4 worm cellular contexts compared by ENCODE assay signal in the genomic region with DNA sequence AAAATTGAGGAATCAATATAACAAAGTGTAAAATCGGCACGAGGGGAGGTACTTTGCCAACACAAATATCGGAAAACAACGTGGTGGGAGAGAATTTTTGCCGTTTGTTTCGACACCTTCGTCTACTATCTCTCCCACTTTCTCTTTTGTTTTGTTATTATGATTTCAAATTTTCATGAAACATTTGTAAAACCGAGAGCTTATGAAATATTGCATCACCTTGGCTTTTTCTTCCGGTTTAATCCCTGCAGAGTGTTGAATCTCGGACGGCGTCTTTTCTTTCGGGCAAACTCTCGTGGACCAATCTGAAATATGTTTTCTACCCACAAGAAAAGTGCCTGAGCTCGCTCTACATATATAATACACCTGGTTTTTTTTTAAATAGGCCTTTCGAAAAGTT.
TF ChIP-seq lines count a peak whose summit lies in the region.

No protein-coding gene starts in this region.

TF ChIP-seq in whole organism, L1 larva, 84 proteins besides CTCF, POLR2A, EP300 and RAD21:
- TF ChIP-seq skn-1 (tag; optimal IDR thresholded peaks at IDR 0.05; lab: Kevin White, UChicago) (peak; percentile 69), swsn-7 (tag; optimal IDR thresholded peaks at IDR 0.05; lab: Kevin White, UChicago) (no peak), grh-1 (GFP tag; IDR thresholded peaks at IDR 0.05; lab: Robert Waterston, UW) (no peak)

TF ChIP-seq in whole organism, L2 larva, 48 proteins besides CTCF, POLR2A, EP300 and RAD21:
- peak; percentile 93 for TF ChIP-seq nhr-129 (tag; optimal IDR thresholded peaks at IDR 0.05; lab: Kevin White, UChicago)
- TF ChIP-seq lin-11 (tag; optimal IDR thresholded peaks at IDR 0.05; lab: Kevin White, UChicago), result no peak

TF ChIP-seq in whole organism, L4 larva, 104 proteins besides CTCF, POLR2A, EP300 and RAD21:
- TF ChIP-seq zip-2 (tag; optimal IDR thresholded peaks at IDR 0.05; lab: Kevin White, UChicago) (peak; percentile 96), nhr-11 (tag; optimal IDR thresholded peaks at IDR 0.05; lab: Kevin White, UChicago) (no peak), php-3 (GFP tag; IDR thresholded peaks at IDR 0.05; lab: Robert Waterston, UW) (no peak)

TF ChIP-seq in whole organism, young adult, 124 proteins besides CTCF, POLR2A, EP300 and RAD21:
- TF ChIP-seq cebp-1 (GFP tag; IDR thresholded peaks at IDR 0.05; lab: Robert Waterston, UW) (0 out of 2 replicates have a peak, but pooled peaks have one; percentile 51), cebp-1 (tag; optimal IDR thresholded peaks at IDR 0.05; lab: Kevin White, UChicago) (peak; percentile 73), nfya-2 (GFP tag; IDR thresholded peaks at IDR 0.05; lab: Robert Waterston, UW) (no peak), sdz-38 (tag; optimal IDR thresholded peaks at IDR 0.05; lab: Kevin White, UChicago) (no peak), zfh-2 (GFP tag; conservative IDR thresholded peaks at IDR 0.05; lab: Robert Waterston, UW) (no peak), T07F8.4 (tag; optimal IDR thresholded peaks at IDR 0.05; lab: Kevin White, UChicago) (no peak), unc-130 (GFP tag; optimal IDR thresholded peaks at IDR 0.05; lab: Kevin White, UChicago) (no peak), F57A8.1 (GFP tag; optimal IDR thresholded peaks at IDR 0.05; lab: Kevin White, UChicago) (no peak)
